Fruit fly (Drosophila melanogaster): ENCODE data around the gene Srp54k.

DNA sequence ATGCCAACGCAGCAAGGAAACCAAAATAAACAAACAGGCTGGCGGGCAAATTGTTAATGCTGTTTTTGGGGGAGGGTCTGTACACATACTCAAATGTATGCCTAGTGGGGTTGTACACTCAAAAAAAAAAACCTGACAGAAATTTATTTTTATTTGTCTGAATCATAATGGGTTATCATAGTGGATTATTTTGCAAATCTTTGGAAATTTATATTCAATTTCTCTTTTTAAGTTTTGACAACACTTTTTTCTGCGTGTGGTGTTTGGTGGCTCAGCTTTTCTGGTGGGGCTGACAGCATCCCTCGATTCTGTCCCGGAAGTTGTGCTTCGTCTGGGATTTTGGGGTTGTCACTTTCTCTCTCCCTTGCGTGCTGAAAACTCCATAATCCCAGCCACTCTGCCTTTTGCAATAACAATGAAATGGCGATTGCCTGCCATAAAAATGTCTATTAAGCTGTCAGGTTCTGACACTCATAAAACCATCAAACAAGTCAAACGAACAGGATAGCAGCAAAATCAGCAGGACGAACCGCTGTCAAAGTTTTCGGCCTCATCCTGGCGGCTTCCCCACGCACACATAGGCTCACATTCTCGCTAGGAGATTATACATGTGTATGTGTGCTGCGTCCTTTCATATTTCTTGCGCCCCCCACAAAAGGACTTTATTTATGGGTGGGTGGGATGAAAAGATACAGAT lies 2.6 kb downstream of the Srp54k start:
- no peak for TF ChIP-seq psq (optimal IDR thresholded peaks at IDR 0.05)
- no peak for TF ChIP-seq ttk (optimal IDR thresholded peaks at IDR 0.05)
- no peak for TF ChIP-seq Myc (optimal IDR thresholded peaks at IDR 0.05)
- no peak for TF ChIP-seq insv (optimal IDR thresholded peaks at IDR 0.05)
- no peak for TF ChIP-seq h (optimal IDR thresholded peaks at IDR 0.05)
